Worm (Caenorhabditis elegans): Measurements from ENCODE around the gene spp-16.

The spp-16 gene

ce11 chrV:10873190-10873589, 27.9 kb downstream of the spp-16 start:
- TF ChIP-seq efl-1 (optimal IDR thresholded peaks at IDR 0.05) (no peak), efl-1 (GFP tag; optimal IDR thresholded peaks at IDR 0.05 in 1 of 2) (peak in 1 of 2 experiments; percentile 76), nhr-20 (tag; optimal IDR thresholded peaks at IDR 0.05) (peak; percentile 24), dsc-1 (tag; optimal IDR thresholded peaks at IDR 0.05) (peak; percentile 36), nhr-85 (tag) (peak; percentile 8), lin-35 (GFP tag; optimal IDR thresholded peaks at IDR 0.05) (peak in 1 of 2 experiments; percentile 23), lin-39 (tag; optimal IDR thresholded peaks at IDR 0.05) (no peak), ama-1 (optimal IDR thresholded peaks at IDR 0.05) (no peak), mep-1 (tag; optimal IDR thresholded peaks at IDR 0.05) (no peak), nhr-71 (tag; optimal IDR thresholded peaks at IDR 0.05) (peak; percentile 13), lin-14 (GFP tag; optimal IDR thresholded peaks at IDR 0.05) (peak; percentile 46), efl-3 (GFP tag; optimal IDR thresholded peaks at IDR 0.05) (no peak), ces-1 (GFP tag; optimal IDR thresholded peaks at IDR 0.05) (no peak), elt-3 (tag; optimal IDR thresholded peaks at IDR 0.05) (peak in 1 of 6 experiments; percentile 41), C16A3.4 (tag; optimal IDR thresholded peaks at IDR 0.05) (no peak), alr-1 (tag; optimal IDR thresholded peaks at IDR 0.05; ENCODE audit: borderline replicate concordance) (no peak), mef-2 (tag; optimal IDR thresholded peaks at IDR 0.05) (no peak), fkh-10 (GFP tag; optimal IDR thresholded peaks at IDR 0.05) (no peak), xbp-1 (tag; optimal IDR thresholded peaks at IDR 0.05) (peak; percentile 46), zip-4 (GFP tag; optimal IDR thresholded peaks at IDR 0.05) (no peak), ceh-90 (tag; optimal IDR thresholded peaks at IDR 0.05) (no peak), snpc-4 (tag; optimal IDR thresholded peaks at IDR 0.05) (no peak), snu-23 (GFP tag; optimal IDR thresholded peaks at IDR 0.05) (peak; percentile 47), mdl-1 (tag; optimal IDR thresholded peaks at IDR 0.05) (peak in 1 of 2 experiments; percentile 56)

DNA sequence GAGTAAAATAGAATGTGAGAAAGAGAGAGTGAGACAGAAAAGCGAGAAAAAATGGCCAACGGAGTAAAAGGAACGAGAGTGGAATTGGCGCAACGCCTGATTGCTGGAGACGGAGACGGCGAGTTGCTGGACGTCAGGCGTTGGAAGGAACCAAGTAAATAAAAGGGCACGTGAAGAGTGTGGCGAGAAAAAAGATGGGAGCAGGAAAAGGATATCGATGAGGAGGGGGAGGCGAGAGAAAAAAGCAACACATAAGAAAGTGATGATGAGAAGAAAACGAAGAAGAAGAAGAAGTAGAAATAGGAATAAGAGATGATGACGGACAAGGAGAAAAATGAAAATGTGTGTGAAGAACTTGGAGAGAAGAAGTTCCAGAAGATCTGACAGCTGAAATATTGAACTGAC, 29.6 kb downstream of the spp-16 start:
- TF ChIP-seq ceh-90 (tag; optimal IDR thresholded peaks at IDR 0.05): no peak
- TF ChIP-seq ceh-82 (tag; optimal IDR thresholded peaks at IDR 0.05): peak; percentile 71 to 86 (median 75)
- peak; percentile 79 to 95 for TF ChIP-seq mdl-1 (tag; optimal IDR thresholded peaks at IDR 0.05)
- no peak for TF ChIP-seq lir-3 (tag; optimal IDR thresholded peaks at IDR 0.05; ENCODE audit: poor library complexity)
- TF ChIP-seq alr-1 (tag; optimal IDR thresholded peaks at IDR 0.05; ENCODE audit: borderline replicate concordance): no peak
- TF ChIP-seq aha-1 (tag; optimal IDR thresholded peaks at IDR 0.05): no peak
- TF ChIP-seq nhr-77 (tag; optimal IDR thresholded peaks at IDR 0.05): peak; percentile 88
- peak; percentile 63 for TF ChIP-seq nhr-237 (tag; optimal IDR thresholded peaks at IDR 0.05)
- peak; percentile 56 for TF ChIP-seq pax-3 (tag; optimal IDR thresholded peaks at IDR 0.05)
- TF ChIP-seq C04F5.9 (tag; optimal IDR thresholded peaks at IDR 0.05): no peak
- TF ChIP-seq ets-5 (GFP tag; IDR thresholded peaks at IDR 0.05): no peak
- TF ChIP-seq nhr-85 (tag): peak; percentile 95
- peak; percentile 87 for TF ChIP-seq unc-86 (tag; optimal IDR thresholded peaks at IDR 0.05)
- no peak for TF ChIP-seq unc-30 (tag; optimal IDR thresholded peaks at IDR 0.05)
- peak; percentile 81 for TF ChIP-seq rnt-1 (tag; optimal IDR thresholded peaks at IDR 0.05)
- no peak for TF ChIP-seq hpl-2 (GFP tag; optimal IDR thresholded peaks at IDR 0.05)
- TF ChIP-seq nhr-84 (tag; optimal IDR thresholded peaks at IDR 0.05): no peak
- TF ChIP-seq xbp-1 (tag; optimal IDR thresholded peaks at IDR 0.05): peak; percentile 70
- TF ChIP-seq tbx-2 (tag; optimal IDR thresholded peaks at IDR 0.05): peak; percentile 90
- 0 out of 2 replicates have a peak, but pooled peaks have one; percentile 7 for TF ChIP-seq ceh-88 (GFP tag; IDR thresholded peaks at IDR 0.05)
- no peak for TF ChIP-seq ceh-63 (GFP tag; optimal IDR thresholded peaks at IDR 0.05)
- TF ChIP-seq mab-9 (GFP tag; IDR thresholded peaks at IDR 0.05): peak; percentile 51; the same call in 1 of the 2 replicates
- no peak for TF ChIP-seq ama-1 (optimal IDR thresholded peaks at IDR 0.05)
- peak; percentile 54 for TF ChIP-seq nhr-90 (tag; optimal IDR thresholded peaks at IDR 0.05; ENCODE audit: poor library complexity)
- TF ChIP-seq C16A3.4 (tag; optimal IDR thresholded peaks at IDR 0.05): peak; percentile 44
- TF ChIP-seq lin-14 (GFP tag; optimal IDR thresholded peaks at IDR 0.05): peak; percentile 99
- peak; percentile 92 for TF ChIP-seq mep-1 (tag; optimal IDR thresholded peaks at IDR 0.05)
- no peak for TF ChIP-seq vab-15 (tag; optimal IDR thresholded peaks at IDR 0.05)
- no peak for TF ChIP-seq pqm-1 (tag; optimal IDR thresholded peaks at IDR 0.05)
- peak; percentile 78 for TF ChIP-seq fos-1 (tag; optimal IDR thresholded peaks at IDR 0.05)
- no peak for TF ChIP-seq unc-62 (GFP tag; optimal IDR thresholded peaks at IDR 0.05)
- peak; percentile 68 for TF ChIP-seq ztf-4 (tag; optimal IDR thresholded peaks at IDR 0.05)
- peak; percentile 89 for TF ChIP-seq fkh-8 (tag; optimal IDR thresholded peaks at IDR 0.05)
- TF ChIP-seq hlh-4 (tag; optimal IDR thresholded peaks at IDR 0.05): no peak
- peak; percentile 55 for TF ChIP-seq sup-37 (GFP tag; optimal IDR thresholded peaks at IDR 0.05)
- TF ChIP-seq aly-2 (tag; optimal IDR thresholded peaks at IDR 0.05): no peak
- peak; percentile 88 for TF ChIP-seq blmp-1 (tag; optimal IDR thresholded peaks at IDR 0.05)

All from whole organism, L1 larva.